Worm (Caenorhabditis elegans) whole organism, L4/young adult: ENCODE results near the gene lin-45.

Source experiments
- W03F9.2 ChIP-seq: fragments of 150-350 bp; optimal IDR thresholded peaks from 2 replicates; lab custom pipeline; 2014; ENCODE audit warnings: missing biosample characterization, missing genetic modification characterization
- dao-5 ChIP-seq: sonication (generic microtip); optimal IDR thresholded peaks from 2 replicates; lab custom pipeline; 2016; ENCODE audit warnings: missing genotype, missing genetic modification characterization, moderate library complexity, missing compliant biosample characterization
- him-1 ChIP-seq: sonication (generic microtip); optimal IDR thresholded peaks from 2 replicates; lab custom pipeline; 2016; ENCODE audit warnings: missing genotype, missing genetic modification reagents, missing genetic modification characterization, missing compliant biosample characterization

DNA sequence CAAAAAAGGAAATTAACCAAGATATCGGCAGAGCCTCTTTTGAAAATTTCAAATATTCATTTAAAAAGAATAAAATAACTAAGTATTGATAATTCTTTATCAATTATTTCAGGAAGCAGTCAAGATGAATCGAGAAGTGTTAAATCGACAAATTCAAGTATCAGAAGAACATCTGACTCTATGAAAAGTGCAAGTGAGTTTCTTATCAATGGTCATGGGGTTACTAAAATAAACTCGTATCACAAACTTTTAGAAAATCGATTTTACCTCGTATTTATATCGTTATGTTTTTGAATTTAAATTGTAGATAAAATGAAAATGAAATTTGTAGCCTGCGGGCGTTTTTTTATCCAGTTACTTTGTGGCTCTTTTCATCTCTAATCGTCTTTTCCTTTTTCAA, 23.2 kb upstream of the lin-45 start:
- TF ChIP-seq W03F9.2 (tag; lab: Kevin White, UChicago) (no peak), him-1 (tag; lab: Kevin White, UChicago) (no peak), dao-5 (tag; lab: Kevin White, UChicago) (no peak)
